Fruit fly (Drosophila melanogaster) whole organism, pupa: Measurements from ENCODE around the gene mRpL10.

Source experiments
- CG9948 ChIP-seq: fragments of 200-800 bp; sonication (Bioruptor generic); optimal IDR thresholded peaks from 2 replicates; lab custom pipeline; 2018; ENCODE audit warnings: missing biosample characterization, mild to moderate bottlenecking, missing genetic modification characterization, moderate library complexity
- D1 ChIP-seq: fragments of 200-800 bp; sonication (Bioruptor generic); optimal IDR thresholded peaks from 2 replicates; lab custom pipeline; 2018; ENCODE audit warnings: missing biosample characterization, mild to moderate bottlenecking, missing genetic modification characterization, moderate library complexity
- Snoo ChIP-seq: fragments of 200-800 bp; sonication (Bioruptor generic); optimal IDR thresholded peaks from 3 replicates; lab custom pipeline; 2017; ENCODE audit warnings: missing biosample characterization, mild to moderate bottlenecking, missing genetic modification characterization, inconsistent platforms
- rn ChIP-seq: fragments of 200-800 bp; sonication (Bioruptor generic); IDR thresholded peaks from 2 replicates; pipeline ENCODE4 v1.3.6; 2022; ENCODE audit warnings: missing biosample characterization, missing genetic modification characterization

DNA sequence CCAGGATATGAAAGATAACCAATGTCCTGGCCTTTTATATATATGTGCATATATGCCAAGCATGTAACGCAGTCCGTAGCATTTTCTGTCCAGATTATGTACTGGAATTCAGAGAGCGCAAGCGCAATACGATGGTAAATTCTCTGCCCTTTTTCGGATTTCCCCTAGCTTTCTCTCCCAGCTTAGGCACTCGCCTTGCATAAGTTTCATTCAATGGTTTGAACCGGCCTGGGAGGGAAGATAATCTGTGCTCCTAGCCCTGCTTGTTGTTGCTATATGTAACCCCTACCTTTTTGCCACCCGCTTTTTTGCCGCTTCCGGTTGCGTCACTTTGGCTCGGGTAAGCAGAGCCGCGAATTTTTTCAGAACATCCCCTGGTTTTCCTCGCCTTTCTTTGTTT lies 24.5 kb upstream of the mRpL10 start:
- no peak for TF ChIP-seq D1 (tag; lab: Kevin White, UChicago)
- TF ChIP-seq CG9948 (tag; lab: Kevin White, UChicago), result no peak
- no peak for TF ChIP-seq rn
- TF ChIP-seq Snoo (tag; lab: Kevin White, UChicago), result no peak
